Fruit fly (Drosophila melanogaster) whole organism, wandering third instar larva: ENCODE data around the gene cyr.

ENCODE experiments used
- Abd-B ChIP-seq: fragments of >200 bp; optimal IDR thresholded peaks from 2 replicates; lab custom pipeline; 2017; ENCODE audit warnings: missing biosample characterization, missing genetic modification characterization
- brk ChIP-seq: fragments of 200-800 bp; sonication (Bioruptor generic); optimal IDR thresholded peaks from 2 replicates; lab custom pipeline; 2016; ENCODE audit warnings: missing biosample characterization, mild to moderate bottlenecking, missing genetic modification characterization
- psq ChIP-seq: fragments of 200-800 bp; sonication (Bioruptor generic); optimal IDR thresholded peaks from 3 replicates; lab custom pipeline; 2017; ENCODE audit warnings: missing biosample characterization, mild to moderate bottlenecking, missing genetic modification characterization, moderate library complexity
- rgr ChIP-seq: fragments of 200-800 bp; sonication (Bioruptor generic); optimal IDR thresholded peaks from 3 replicates; lab custom pipeline; 2016; ENCODE audit warnings: missing biosample characterization, mild to moderate bottlenecking, missing genetic modification characterization
- usp ChIP-seq: fragments of >200 bp; optimal IDR thresholded peaks from 2 replicates; lab custom pipeline; 2017; ENCODE audit warnings: missing biosample characterization, missing genetic modification characterization
- woc ChIP-seq: sonication (Bioruptor generic); optimal IDR thresholded peaks from 2 replicates; lab custom pipeline; 2016; ENCODE audit warnings: missing biosample characterization, mild to moderate bottlenecking, missing genetic modification characterization

- TF ChIP-seq psq (GFP tag; lab: Kevin White, UChicago) (peak; percentile 65), usp (no peak), Abd-B (no peak), woc (GFP tag; lab: Kevin White, UChicago) (peak; percentile 69), rgr (GFP tag; lab: Kevin White, UChicago) (peak; percentile 84), brk (GFP tag; lab: Kevin White, UChicago) (no peak)
Observed at dm6 chrX:8101479-8102198, 33.9 kb downstream of the cyr start, which contains the start of gene CG2258.
